Worm (Caenorhabditis elegans): ENCODE measurements around the gene Y116A8B.1.

DNA sequence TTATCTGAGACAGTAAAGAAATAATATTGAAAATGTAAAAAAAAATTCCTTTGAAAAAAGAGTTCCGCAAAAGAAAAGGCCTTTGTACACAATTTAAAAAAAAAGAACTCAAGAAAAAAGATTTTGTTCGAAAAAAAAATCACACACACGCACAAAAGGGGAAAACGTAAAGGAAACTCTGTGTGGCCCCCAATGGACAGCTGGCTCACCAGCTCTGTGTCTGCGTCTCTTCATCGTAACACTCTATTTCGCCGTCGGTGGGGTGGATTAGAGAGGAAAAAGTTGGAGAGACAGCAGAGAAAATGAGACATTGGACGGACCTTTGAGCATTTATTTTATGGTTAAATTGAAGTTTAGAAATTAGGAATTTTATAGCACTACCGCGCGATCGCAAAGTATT, 1.1 kb upstream of the Y116A8B.1 start:
- no peak for TF ChIP-seq ztf-29 (GFP tag; IDR thresholded peaks at IDR 0.05)
- TF ChIP-seq tab-1 (GFP tag; IDR thresholded peaks at IDR 0.05), result no peak
- TF ChIP-seq flt-1 (GFP tag; IDR thresholded peaks at IDR 0.05), result no peak
- no peak for TF ChIP-seq cog-1 (tag; optimal IDR thresholded peaks at IDR 0.05)
- no peak for TF ChIP-seq ztf-23 (GFP tag; IDR thresholded peaks at IDR 0.05)
